Worm (Caenorhabditis elegans) whole organism, L4/young adult: Measurements from ENCODE around the gene Y54E2A.10.

Source experiments
- W03F9.2 ChIP-seq: fragments of 150-350 bp; optimal IDR thresholded peaks from 2 replicates; lab custom pipeline; 2014; ENCODE audit warnings: missing biosample characterization, missing genetic modification characterization
- him-1 ChIP-seq: sonication (generic microtip); optimal IDR thresholded peaks from 2 replicates; lab custom pipeline; 2016; ENCODE audit warnings: missing genotype, missing genetic modification reagents, missing genetic modification characterization, missing compliant biosample characterization

DNA sequence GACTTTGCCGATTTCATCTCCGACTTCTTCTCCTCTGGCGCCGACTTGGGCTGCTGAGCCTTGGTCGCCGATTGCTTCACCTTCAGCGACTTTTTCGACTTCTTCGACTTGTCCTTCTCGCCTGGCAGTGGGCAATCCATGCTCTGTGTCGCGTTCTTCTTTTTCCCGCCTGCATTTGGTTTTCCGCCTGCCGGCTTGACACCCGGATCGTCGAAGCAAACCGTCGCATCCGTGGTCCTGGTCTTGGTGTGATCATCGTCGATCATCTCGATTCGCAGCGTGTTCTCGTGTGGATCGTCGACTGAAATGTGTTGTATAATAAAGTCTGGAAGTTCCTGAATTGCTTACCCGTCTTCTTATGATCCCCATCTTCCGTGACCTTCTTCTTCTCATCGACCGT, 18.7 kb upstream of the Y54E2A.10 start:
- TF ChIP-seq W03F9.2 (tag; lab: Kevin White, UChicago): no peak
- no peak for TF ChIP-seq him-1
